Fruit fly (Drosophila melanogaster): ENCODE data around the gene CG13001.
A peak's percentile ranks its signal among the peaks of the same experiment; 100 is the strongest.

CG13001 gene

dm6 chrX:16909886-16910285 is 32.8 kb downstream of the CG13001 start:
- TF ChIP-seq Pif1A (GFP tag; optimal IDR thresholded peaks at IDR 0.05) (no peak), CG4496 (GFP tag; IDR thresholded peaks at IDR 0.05) (no peak), CG34367 (tag; optimal IDR thresholded peaks at IDR 0.05) (no peak)

- TF ChIP-seq CG32121 (GFP tag; IDR thresholded peaks at IDR 0.05) (no peak), CG10348 (GFP tag; IDR thresholded peaks at IDR 0.05) (no peak)
These were observed 33.4 kb downstream of the CG13001 start for dm6 chrX:16909297-16909696.

dm6 chrX:16907675-16908074 is 35.0 kb downstream of the CG13001 start:
- no peak for TF ChIP-seq CG8301 (tag; optimal IDR thresholded peaks at IDR 0.05)
- no peak for TF ChIP-seq CG14655 (GFP tag; optimal IDR thresholded peaks at IDR 0.05)
- TF ChIP-seq CG9948 (tag; optimal IDR thresholded peaks at IDR 0.05): no peak
- no peak for TF ChIP-seq D1 (tag; optimal IDR thresholded peaks at IDR 0.05)
- TF ChIP-seq CG12605 (GFP tag; IDR thresholded peaks at IDR 0.05): no peak

DNA sequence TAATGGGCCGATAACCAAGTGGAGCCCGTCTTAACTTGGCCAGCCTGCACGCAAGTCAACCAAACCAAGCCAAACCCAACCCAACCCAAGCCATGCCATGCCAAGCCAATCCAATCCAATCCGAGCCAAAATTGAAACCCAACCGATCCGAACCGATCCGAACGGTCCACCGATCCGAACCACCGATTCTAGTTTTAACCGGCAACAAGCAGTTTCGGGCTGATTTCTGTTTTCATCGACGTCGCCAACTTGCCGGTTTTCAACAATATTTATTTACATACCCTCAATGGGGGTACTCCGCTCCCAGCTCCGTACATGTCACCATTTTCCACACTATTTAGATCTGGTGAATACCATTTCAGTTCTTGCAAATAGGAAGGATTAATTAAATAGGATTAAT is 35.7 kb downstream of the CG13001 start:
- no peak for TF ChIP-seq CG8301 (tag; optimal IDR thresholded peaks at IDR 0.05)
- 0 out of 2 replicates have a peak, but pooled peaks have one; percentile 11 for TF ChIP-seq Ets98B (GFP tag; IDR thresholded peaks at IDR 0.05)
- TF ChIP-seq CG4496 (GFP tag; IDR thresholded peaks at IDR 0.05): 0 out of 3 replicates have a peak, but pooled peaks have one; percentile 29

- TF ChIP-seq CG32121 (GFP tag; IDR thresholded peaks at IDR 0.05): peak; percentile 71
- no peak for TF ChIP-seq CG10348 (GFP tag; IDR thresholded peaks at IDR 0.05)
- peak; percentile 29 for TF ChIP-seq gl (tag; optimal IDR thresholded peaks at IDR 0.05)
- TF ChIP-seq Pif1B (GFP tag; optimal IDR thresholded peaks at IDR 0.05): peak; percentile 33
- TF ChIP-seq CG17806 (tag; optimal IDR thresholded peaks at IDR 0.05): no peak
- TF ChIP-seq D1 (tag; optimal IDR thresholded peaks at IDR 0.05): no peak
- peak; percentile 66; the same call in 1 of the 2 replicates for TF ChIP-seq Ets98B (GFP tag; IDR thresholded peaks at IDR 0.05)
- TF ChIP-seq CG34367 (tag; optimal IDR thresholded peaks at IDR 0.05): no peak
- no peak for TF ChIP-seq rn (GFP tag; IDR thresholded peaks at IDR 0.05)
- peak; percentile 70 for TF ChIP-seq CG4496 (GFP tag; IDR thresholded peaks at IDR 0.05)
- peak; percentile 34 for TF ChIP-seq Pif1A (GFP tag; optimal IDR thresholded peaks at IDR 0.05)
- no peak for TF ChIP-seq CG13204 (GFP tag; optimal IDR thresholded peaks at IDR 0.05)
- TF ChIP-seq CG15710 (tag; optimal IDR thresholded peaks at IDR 0.05): no peak
- TF ChIP-seq EcR (GFP tag; optimal IDR thresholded peaks at IDR 0.05): peak; percentile 33
- no peak for TF ChIP-seq Snoo (tag; optimal IDR thresholded peaks at IDR 0.05)
- peak; percentile 12 for TF ChIP-seq CG8159 (tag; optimal IDR thresholded peaks at IDR 0.05)
- no peak for TF ChIP-seq CG14655 (GFP tag; optimal IDR thresholded peaks at IDR 0.05)
- 0 out of 3 replicates have a peak, but pooled peaks have one; percentile 43 for TF ChIP-seq fd96Ca (GFP tag; IDR thresholded peaks at IDR 0.05)
These were observed 36.6 kb downstream of the CG13001 start for dm6 chrX:16906065-16906464.

DNA sequence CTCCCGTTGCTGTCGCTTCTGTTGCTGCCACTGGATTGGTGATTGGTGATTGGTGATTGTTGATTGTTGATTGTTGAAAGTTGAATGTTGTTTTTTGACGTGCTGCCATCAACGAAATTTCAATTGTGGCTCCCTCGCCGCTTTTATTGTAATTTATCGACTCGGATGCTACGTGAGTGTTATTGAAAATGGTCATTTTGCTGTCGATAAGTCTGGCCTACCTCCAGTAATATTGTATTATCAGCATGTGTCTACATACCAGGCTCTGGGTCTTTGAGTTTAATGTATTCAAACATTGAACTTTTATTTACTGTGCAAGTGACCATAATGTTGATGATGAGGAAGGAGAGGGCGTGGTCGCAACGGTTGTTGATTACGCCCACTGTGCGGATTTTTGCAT is 40.2 kb downstream of the CG13001 start:
- TF ChIP-seq CG13204 (GFP tag; optimal IDR thresholded peaks at IDR 0.05) (no peak), CG12605 (GFP tag; IDR thresholded peaks at IDR 0.05) (no peak), Pif1B (GFP tag; optimal IDR thresholded peaks at IDR 0.05) (no peak), EcR (GFP tag; optimal IDR thresholded peaks at IDR 0.05) (no peak), CG8159 (tag; optimal IDR thresholded peaks at IDR 0.05) (no peak), gl (tag; optimal IDR thresholded peaks at IDR 0.05) (no peak), Pif1A (GFP tag; optimal IDR thresholded peaks at IDR 0.05) (no peak), CG8301 (tag; optimal IDR thresholded peaks at IDR 0.05) (no peak), CG10348 (GFP tag; IDR thresholded peaks at IDR 0.05) (no peak), CG14655 (GFP tag; optimal IDR thresholded peaks at IDR 0.05) (no peak), CG9948 (tag; optimal IDR thresholded peaks at IDR 0.05) (no peak), D1 (tag; optimal IDR thresholded peaks at IDR 0.05) (no peak), Snoo (tag; optimal IDR thresholded peaks at IDR 0.05) (no peak), CG32121 (GFP tag; IDR thresholded peaks at IDR 0.05) (no peak), CG34367 (tag; optimal IDR thresholded peaks at IDR 0.05) (no peak), CG15710 (tag; optimal IDR thresholded peaks at IDR 0.05) (no peak), fd96Ca (GFP tag; IDR thresholded peaks at IDR 0.05) (no peak), CG4496 (GFP tag; IDR thresholded peaks at IDR 0.05) (no peak)

DNA sequence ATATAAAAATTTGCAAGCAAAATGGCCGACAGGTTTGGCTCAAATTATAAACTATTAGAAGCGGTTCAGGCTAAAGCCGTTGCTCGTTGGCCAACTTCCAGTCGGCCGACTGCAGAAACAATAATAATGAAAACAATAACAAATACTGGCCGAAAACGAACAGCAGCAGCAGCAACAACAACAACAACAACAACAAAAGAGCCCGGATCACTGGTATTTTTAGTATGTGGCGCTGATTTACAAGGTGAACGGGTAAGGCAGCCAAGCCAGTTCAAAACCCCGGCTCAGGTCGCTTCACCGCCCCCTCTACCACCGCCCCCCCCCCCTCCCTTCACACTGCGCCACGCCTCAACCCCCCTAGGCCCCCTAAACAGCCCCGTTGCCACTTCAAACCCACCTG is 42.4 kb downstream of the CG13001 start:
- TF ChIP-seq CG15710 (tag; optimal IDR thresholded peaks at IDR 0.05) (no peak), CG32121 (GFP tag; IDR thresholded peaks at IDR 0.05) (0 out of 2 replicates have a peak, but pooled peaks have one; percentile 1), EcR (GFP tag; optimal IDR thresholded peaks at IDR 0.05) (peak; percentile 60)

DNA sequence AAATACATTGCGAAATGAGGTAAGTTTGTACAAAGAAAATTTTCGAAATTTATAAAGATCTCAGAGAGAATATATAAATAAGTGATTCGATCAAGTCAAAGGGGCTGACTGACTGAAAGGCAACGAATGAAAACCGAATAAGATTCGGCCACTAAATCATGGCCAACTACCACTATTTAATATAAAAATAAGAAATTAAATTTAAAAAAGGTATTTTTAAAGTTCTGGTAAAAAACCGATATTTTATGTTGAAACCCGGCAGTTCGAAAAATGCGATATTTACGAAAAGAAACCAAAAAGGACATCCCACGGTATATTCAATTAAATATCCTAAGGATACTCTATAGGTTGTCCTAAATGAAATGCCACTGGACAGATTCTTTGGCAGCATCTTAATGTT is 45.6 kb downstream of the CG13001 start, which contains the start of gene CG33252:
Gene CG33252, minus strand, starts transcription at position 101 of the 400 bp plus-strand sequence.
- no peak for TF ChIP-seq CG12605 (GFP tag; IDR thresholded peaks at IDR 0.05)
- no peak for TF ChIP-seq CG17806 (tag; optimal IDR thresholded peaks at IDR 0.05)
- TF ChIP-seq CG15710 (tag; optimal IDR thresholded peaks at IDR 0.05): no peak
- TF ChIP-seq fd96Ca (GFP tag; IDR thresholded peaks at IDR 0.05): no peak
- no peak for TF ChIP-seq D1 (tag; optimal IDR thresholded peaks at IDR 0.05)
- TF ChIP-seq Snoo (tag; optimal IDR thresholded peaks at IDR 0.05): no peak
- TF ChIP-seq CG8301 (tag; optimal IDR thresholded peaks at IDR 0.05): no peak
- TF ChIP-seq CG32121 (GFP tag; IDR thresholded peaks at IDR 0.05): no peak
- no peak for TF ChIP-seq CG14655 (GFP tag; optimal IDR thresholded peaks at IDR 0.05)
- no peak for TF ChIP-seq EcR (GFP tag; optimal IDR thresholded peaks at IDR 0.05)
- TF ChIP-seq rn (GFP tag; IDR thresholded peaks at IDR 0.05): no peak
- no peak for TF ChIP-seq CG13204 (GFP tag; optimal IDR thresholded peaks at IDR 0.05)
- TF ChIP-seq CG9948 (tag; optimal IDR thresholded peaks at IDR 0.05): no peak
- no peak for TF ChIP-seq CG34367 (tag; optimal IDR thresholded peaks at IDR 0.05)

Measured in whole organism, pupa.